Worm (Caenorhabditis elegans): Measurements from ENCODE around the gene ttr-12.
"Not testable (repeated sequence)": the region's sequence is repeated elsewhere in the genome, so short reads cannot be mapped to it uniquely, and the experiment has no call there.

ce11 chrV:20568995-20569394, 39.6 kb downstream of the ttr-12 start, which contains the start of gene F26F2.4:
- TF ChIP-seq nhr-237 (tag; optimal IDR thresholded peaks at IDR 0.05); aly-2 (tag; optimal IDR thresholded peaks at IDR 0.05); ceh-82 (tag; optimal IDR thresholded peaks at IDR 0.05); ama-1 (optimal IDR thresholded peaks at IDR 0.05); sma-3 (GFP tag; optimal IDR thresholded peaks at IDR 0.05); fos-1 (tag; optimal IDR thresholded peaks at IDR 0.05); skn-1 (tag; optimal IDR thresholded peaks at IDR 0.05); ztf-11 (tag; optimal IDR thresholded peaks at IDR 0.05); unc-39 (tag; optimal IDR thresholded peaks at IDR 0.05); nhr-10 (tag; optimal IDR thresholded peaks at IDR 0.05); unc-62 (GFP tag; optimal IDR thresholded peaks at IDR 0.05); ztf-4 (tag; optimal IDR thresholded peaks at IDR 0.05); elt-3 (tag; optimal IDR thresholded peaks at IDR 0.05): not testable (repeated sequence)

Measured in whole organism, L2 larva.